Worm (Caenorhabditis elegans) whole organism, midembryonic: Measurements from ENCODE around the gene C16D9.6.

Source experiments
- T22C8.4 ChIP-seq: fragments of 200-800 bp; sonication (Bioruptor generic); IDR thresholded peaks from 2 replicates; pipeline ENCODE4 v1.3.6; 2022; ENCODE audit warnings: missing genetic modification characterization, missing compliant biosample characterization
- flt-1 ChIP-seq: fragments of 200-800 bp; sonication (Bioruptor generic); IDR thresholded peaks from 2 replicates; pipeline ENCODE4 v1.3.6; 2022; ENCODE audit warnings: missing genetic modification characterization, missing compliant biosample characterization
- ztf-23 ChIP-seq: fragments of 200-800 bp; sonication (Bioruptor generic); IDR thresholded peaks from 2 replicates; pipeline ENCODE4 v1.3.6; 2022; ENCODE audit warnings: missing genetic modification reagents, missing genetic modification characterization, missing compliant biosample characterization

DNA sequence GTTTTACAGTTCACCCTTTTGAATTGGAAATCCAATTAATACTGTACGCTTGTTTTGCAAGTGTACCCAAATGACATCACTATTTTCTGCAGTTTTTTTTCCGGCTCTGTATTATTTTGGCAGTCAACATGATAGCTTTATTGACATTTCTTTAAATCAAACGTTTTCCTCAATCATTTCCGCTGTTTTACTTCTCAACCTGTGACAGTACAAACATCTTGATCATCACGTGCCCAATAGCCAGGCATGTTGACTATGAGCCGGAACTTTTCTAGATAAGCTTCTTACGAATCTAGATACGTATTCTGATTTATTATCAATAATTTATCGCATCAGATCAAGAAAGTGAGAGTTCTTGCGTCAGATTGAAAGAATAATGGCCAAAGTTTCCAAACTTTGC lies 19.8 kb upstream of the C16D9.6 start:
- TF ChIP-seq T22C8.4 (GFP tag; lab: Robert Waterston, UW): no peak
- TF ChIP-seq ztf-23: no peak
- no peak for TF ChIP-seq flt-1 (GFP tag; lab: Robert Waterston, UW)
